Worm (Caenorhabditis elegans): ENCODE measurements around the gene F09E10.1.

Gene F09E10.1

ce11 chrX:1488775-1489174, 13.8 kb upstream of the F09E10.1 start:
- TF ChIP-seq ama-1 (optimal IDR thresholded peaks at IDR 0.05): no peak
- TF ChIP-seq nhr-21 (tag; optimal IDR thresholded peaks at IDR 0.05): no peak
- TF ChIP-seq nhr-10 (tag; optimal IDR thresholded peaks at IDR 0.05): no peak

- TF ChIP-seq mdl-1 (tag; optimal IDR thresholded peaks at IDR 0.05) (no peak), sma-9 (GFP tag; optimal IDR thresholded peaks at IDR 0.05) (peak; percentile 2), sma-9 (tag; optimal IDR thresholded peaks at IDR 0.05) (no peak)
Observed at ce11 chrX:1489574-1489973, 13.0 kb upstream of the F09E10.1 start.

- TF ChIP-seq sma-9 (GFP tag; optimal IDR thresholded peaks at IDR 0.05): no peak
- no peak for TF ChIP-seq sma-9 (tag; optimal IDR thresholded peaks at IDR 0.05)
- no peak for TF ChIP-seq nhr-21 (tag; optimal IDR thresholded peaks at IDR 0.05)
- TF ChIP-seq lin-11 (tag; optimal IDR thresholded peaks at IDR 0.05): no peak
- TF ChIP-seq ztf-1 (GFP tag; conservative IDR thresholded peaks at IDR 0.05): no peak
- no peak for TF ChIP-seq snpc-4 (tag; optimal IDR thresholded peaks at IDR 0.05)
- no peak for TF ChIP-seq crh-2 (tag; optimal IDR thresholded peaks at IDR 0.05)
- no peak for TF ChIP-seq nhr-23 (tag; optimal IDR thresholded peaks at IDR 0.05)
- no peak for TF ChIP-seq zag-1 (tag; optimal IDR thresholded peaks at IDR 0.05)
Observed at ce11 chrX:1491036-1491435, 11.6 kb upstream of the F09E10.1 start.

ce11 chrX:1492174-1492573, 10.4 kb upstream of the F09E10.1 start:
- TF ChIP-seq nhr-129 (tag; optimal IDR thresholded peaks at IDR 0.05): peak; percentile 9
- no peak for TF ChIP-seq ZK546.5 (tag; optimal IDR thresholded peaks at IDR 0.05)

- TF ChIP-seq mab-5 (tag; optimal IDR thresholded peaks at IDR 0.05) (no peak), nhr-11 (tag; optimal IDR thresholded peaks at IDR 0.05) (no peak), F13H6.1 (tag; optimal IDR thresholded peaks at IDR 0.05) (no peak), sma-9 (GFP tag; optimal IDR thresholded peaks at IDR 0.05) (no peak), sma-9 (tag; optimal IDR thresholded peaks at IDR 0.05) (no peak), peb-1 (tag; optimal IDR thresholded peaks at IDR 0.05) (no peak), snpc-4 (tag; optimal IDR thresholded peaks at IDR 0.05) (no peak), blmp-1 (tag; optimal IDR thresholded peaks at IDR 0.05; ENCODE audit: insufficient read depth) (no peak), sem-4 (tag; optimal IDR thresholded peaks at IDR 0.05) (no peak), fos-1 (tag; optimal IDR thresholded peaks at IDR 0.05) (no peak), gmeb-1 (tag; optimal IDR thresholded peaks at IDR 0.05) (no peak), ztf-4 (tag; optimal IDR thresholded peaks at IDR 0.05) (no peak), ZK546.5 (tag; optimal IDR thresholded peaks at IDR 0.05) (no peak), lin-39 (tag; optimal IDR thresholded peaks at IDR 0.05) (no peak), nhr-237 (tag; optimal IDR thresholded peaks at IDR 0.05) (no peak), nhr-25 (tag; optimal IDR thresholded peaks at IDR 0.05) (no peak), alr-1 (tag; optimal IDR thresholded peaks at IDR 0.05) (no peak), nhr-21 (tag; optimal IDR thresholded peaks at IDR 0.05) (no peak), aly-2 (tag; optimal IDR thresholded peaks at IDR 0.05) (no peak), nhr-12 (tag; optimal IDR thresholded peaks at IDR 0.05) (no peak)
Observed at ce11 chrX:1494256-1494655, 8.3 kb upstream of the F09E10.1 start, which contains the start of gene F09E10.5. Gene F09E10.5 (minus strand): TSS chrX:1494356.

ce11 chrX:1495980-1496379, 6.6 kb upstream of the F09E10.1 start:
- TF ChIP-seq nhr-237 (tag; optimal IDR thresholded peaks at IDR 0.05) (no peak), R02D3.7 (tag; optimal IDR thresholded peaks at IDR 0.05) (no peak), nhr-21 (tag; optimal IDR thresholded peaks at IDR 0.05) (no peak), C34F6.9 (tag; optimal IDR thresholded peaks at IDR 0.05) (no peak), elt-1 (tag; optimal IDR thresholded peaks at IDR 0.05) (no peak), mdl-1 (tag; optimal IDR thresholded peaks at IDR 0.05) (no peak), nhr-25 (tag; optimal IDR thresholded peaks at IDR 0.05) (no peak), nhr-11 (tag; optimal IDR thresholded peaks at IDR 0.05) (no peak), gmeb-1 (tag; optimal IDR thresholded peaks at IDR 0.05) (no peak), unc-62 (GFP tag; optimal IDR thresholded peaks at IDR 0.05) (no peak), lin-39 (tag; optimal IDR thresholded peaks at IDR 0.05) (no peak), ceh-16 (tag; optimal IDR thresholded peaks at IDR 0.05) (no peak), sma-9 (GFP tag; optimal IDR thresholded peaks at IDR 0.05) (no peak), sma-9 (tag; optimal IDR thresholded peaks at IDR 0.05) (no peak), nhr-77 (tag; optimal IDR thresholded peaks at IDR 0.05) (no peak), nhr-23 (tag; optimal IDR thresholded peaks at IDR 0.05) (no peak), nhr-129 (tag; optimal IDR thresholded peaks at IDR 0.05) (no peak), sma-3 (GFP tag; optimal IDR thresholded peaks at IDR 0.05) (no peak), mab-5 (tag; optimal IDR thresholded peaks at IDR 0.05) (no peak)
